Worm (Caenorhabditis elegans) whole organism, L3 larva: Measurements from ENCODE around the gene npp-16.

Experiments
- R02D3.7 ChIP-seq: fragments of 150-350 bp; optimal IDR thresholded peaks from 2 replicates; lab custom pipeline; 2014; ENCODE audit warnings: missing biosample characterization, missing genetic modification characterization
- nhr-237 ChIP-seq: fragments of 150-350 bp; optimal IDR thresholded peaks from 2 replicates; lab custom pipeline; 2014; ENCODE audit warnings: missing biosample characterization, missing genetic modification characterization
- snpc-4 ChIP-seq: fragments of 150-350 bp; optimal IDR thresholded peaks from 2 replicates; lab custom pipeline; 2014; ENCODE audit warnings: missing biosample characterization, missing genetic modification characterization
- zag-1 ChIP-seq: fragments of 150-350 bp; optimal IDR thresholded peaks from 2 replicates; lab custom pipeline; 2014; ENCODE audit warnings: missing biosample characterization, missing genetic modification characterization

DNA sequence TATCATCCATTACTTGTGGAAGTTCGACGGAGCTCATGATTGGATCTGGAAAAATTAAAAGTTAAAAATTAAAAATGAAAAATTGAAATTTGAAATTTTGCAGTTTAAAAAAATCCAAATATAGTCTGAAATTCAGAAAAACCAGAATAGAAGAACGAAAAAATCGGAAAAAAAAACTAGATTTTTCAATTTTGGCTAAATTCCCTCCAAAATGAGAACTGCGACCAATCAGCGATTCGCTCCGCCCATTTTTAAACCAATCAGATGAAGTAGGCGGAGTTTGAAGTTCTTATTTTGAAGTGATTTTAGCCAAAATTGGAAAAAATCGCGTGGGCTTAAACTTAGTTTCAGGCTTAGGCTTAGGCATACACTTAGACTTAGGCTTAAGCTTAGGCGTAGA lies 31.2 kb downstream of the npp-16 start, which contains the start of gene Y56A3A.7:
- no peak for TF ChIP-seq nhr-237
- no peak for TF ChIP-seq R02D3.7 (tag; lab: Kevin White, UChicago)
- no peak for TF ChIP-seq snpc-4 (tag; lab: Kevin White, UChicago)
- TF ChIP-seq zag-1: no peak
